Worm (Caenorhabditis elegans) whole organism, L4/young adult: ENCODE data around the gene sulp-7.

Experiments used
- W03F9.2 ChIP-seq: fragments of 150-350 bp; optimal IDR thresholded peaks from 2 replicates; lab custom pipeline; 2014; ENCODE audit warnings: missing biosample characterization, missing genetic modification characterization
- dao-5 ChIP-seq: sonication (generic microtip); optimal IDR thresholded peaks from 2 replicates; lab custom pipeline; 2016; ENCODE audit warnings: missing genotype, missing genetic modification characterization, moderate library complexity, missing compliant biosample characterization
- him-1 ChIP-seq: sonication (generic microtip); optimal IDR thresholded peaks from 2 replicates; lab custom pipeline; 2016; ENCODE audit warnings: missing genotype, missing genetic modification reagents, missing genetic modification characterization, missing compliant biosample characterization

DNA sequence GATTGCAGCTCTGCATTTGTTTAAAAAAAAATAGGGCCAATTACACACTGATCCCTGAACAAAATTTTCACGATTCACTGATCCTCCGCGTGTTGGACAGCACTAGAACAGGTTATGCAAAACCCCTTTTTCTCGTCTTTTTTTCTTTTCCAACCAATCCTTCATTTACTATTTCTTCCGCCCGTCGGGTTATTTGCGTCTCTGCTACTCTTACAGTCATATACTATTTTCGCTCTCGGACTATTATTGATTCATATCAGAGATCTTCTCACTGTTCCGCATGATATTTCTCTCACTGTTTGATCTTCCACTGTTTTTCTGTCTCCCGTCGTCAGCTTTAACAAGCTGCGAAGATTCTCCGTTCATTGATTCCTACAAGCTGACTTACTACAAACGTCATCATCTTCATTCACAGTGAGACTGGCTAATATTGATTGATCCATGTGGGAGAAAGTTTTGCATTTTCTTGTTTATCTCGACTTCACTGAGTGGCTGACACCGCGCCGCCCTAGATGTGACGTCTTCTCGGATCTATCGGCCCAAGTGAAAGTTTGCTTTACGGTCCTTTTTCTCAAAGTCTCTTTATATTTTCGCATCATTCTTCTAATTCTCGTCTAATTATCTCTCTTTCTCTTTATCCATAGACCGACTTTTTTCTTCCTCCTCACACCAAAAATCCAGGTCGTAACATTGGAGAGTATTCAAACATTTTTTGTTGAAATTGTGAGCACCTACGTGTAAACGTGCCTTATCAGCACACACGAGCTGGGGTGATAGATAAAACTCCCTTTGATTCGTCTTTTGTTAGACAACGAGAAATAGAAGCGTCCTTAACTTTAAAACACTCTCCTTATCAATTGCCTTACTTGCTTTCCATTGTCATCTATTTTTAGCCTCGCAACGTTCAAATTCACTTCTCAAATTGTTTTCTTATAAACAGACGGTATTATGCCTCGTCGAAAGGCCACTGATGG lies 44.1 kb upstream of the sulp-7 start:
- TF ChIP-seq W03F9.2 (tag; lab: Kevin White, UChicago) (no peak), dao-5 (tag; lab: Kevin White, UChicago) (no peak), him-1 (tag; lab: Kevin White, UChicago) (no peak)
